Worm (Caenorhabditis elegans) whole organism, L2 larva: Measurements from ENCODE around the gene dhs-23.

Experiments used
- ceh-82 ChIP-seq: fragments of 150-350 bp; optimal IDR thresholded peaks from 2 replicates; lab custom pipeline; 2014; ENCODE audit warnings: missing biosample characterization, missing genetic modification characterization
- dmd-4 ChIP-seq: sonication (generic microtip); optimal IDR thresholded peaks from 2 replicates; lab custom pipeline; 2017; ENCODE audit warnings: missing biosample characterization, missing genetic modification characterization
- lin-11 ChIP-seq: fragments of 150-350 bp; sonication (generic microtip); optimal IDR thresholded peaks from 2 replicates; lab custom pipeline; 2014; ENCODE audit warnings: missing biosample characterization, missing genetic modification characterization, inconsistent platforms, mixed read lengths
- mab-5 ChIP-seq: fragments of 150-350 bp; optimal IDR thresholded peaks from 2 replicates; lab custom pipeline; 2014; ENCODE audit warnings: missing biosample characterization, missing genetic modification characterization
- nhr-10 ChIP-seq: sonication (generic microtip); optimal IDR thresholded peaks from 2 replicates; lab custom pipeline; 2017; ENCODE audit warnings: missing biosample characterization, missing genetic modification characterization
- nhr-11 ChIP-seq: fragments of 150-350 bp; optimal IDR thresholded peaks from 2 replicates; lab custom pipeline; 2014; ENCODE audit warnings: missing biosample characterization, missing genetic modification characterization
- snpc-4 ChIP-seq: fragments of 150-350 bp; optimal IDR thresholded peaks from 2 replicates; lab custom pipeline; 2014; ENCODE audit warnings: missing biosample characterization, missing genetic modification characterization
- unc-39 ChIP-seq: fragments of 150-350 bp; optimal IDR thresholded peaks from 2 replicates; lab custom pipeline; 2014; ENCODE audit warnings: missing biosample characterization, missing genetic modification characterization
- ztf-11 ChIP-seq: sonication (generic microtip); optimal IDR thresholded peaks from 2 replicates; lab custom pipeline; 2017; ENCODE audit warnings: missing biosample characterization, missing genetic modification characterization

DNA sequence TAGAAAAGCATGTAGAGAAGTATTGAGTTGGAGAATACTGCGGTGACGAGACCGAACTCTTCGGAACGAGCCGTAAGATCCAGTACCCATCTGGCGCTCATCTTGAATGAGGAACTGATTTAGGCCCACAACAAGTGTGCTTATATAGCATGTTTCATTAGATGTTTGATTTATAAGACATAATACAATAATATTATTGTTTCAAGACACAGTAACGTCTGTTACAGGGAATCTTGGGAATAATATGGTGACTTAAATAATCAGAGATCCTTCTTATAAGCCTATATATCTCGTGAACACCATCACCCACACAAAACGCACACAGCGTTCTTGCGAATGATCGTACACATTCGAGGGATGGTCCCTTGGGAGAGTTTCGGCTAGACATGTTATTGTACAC is 2.7 kb downstream of the dhs-23 start, which contains the start of gene str-88:
- TF ChIP-seq ztf-11 (tag; lab: Kevin White, UChicago) (no peak), lin-11 (tag; lab: Kevin White, UChicago) (no peak), ceh-82 (no peak), snpc-4 (tag; lab: Kevin White, UChicago) (no peak), dmd-4 (tag; lab: Kevin White, UChicago) (no peak), nhr-11 (tag; lab: Kevin White, UChicago) (no peak), mab-5 (no peak), nhr-10 (tag; lab: Kevin White, UChicago) (no peak), unc-39 (tag; lab: Kevin White, UChicago) (no peak)
